Fruit fly (Drosophila melanogaster) whole organism, pupa: ENCODE measurements around the gene CG5381.

Source experiments
- CG13204 ChIP-seq: fragments of 200-800 bp; sonication (Bioruptor generic); optimal IDR thresholded peaks from 2 replicates; lab custom pipeline; 2018; ENCODE audit warnings: missing biosample characterization, mild to moderate bottlenecking, missing genetic modification characterization, moderate library complexity
- CG15710 ChIP-seq: fragments of 200-800 bp; sonication (Bioruptor generic); optimal IDR thresholded peaks from 2 replicates; lab custom pipeline; 2018; ENCODE audit warnings: missing biosample characterization, mild to moderate bottlenecking, missing genetic modification characterization, moderate library complexity
- CG8159 ChIP-seq: fragments of 200-800 bp; sonication (Bioruptor generic); optimal IDR thresholded peaks from 3 replicates; lab custom pipeline; 2018; ENCODE audit warnings: missing biosample characterization, mild to moderate bottlenecking, missing genetic modification characterization, moderate library complexity
- D1 ChIP-seq: fragments of 200-800 bp; sonication (Bioruptor generic); optimal IDR thresholded peaks from 2 replicates; lab custom pipeline; 2018; ENCODE audit warnings: missing biosample characterization, mild to moderate bottlenecking, missing genetic modification characterization, moderate library complexity
- Pif1B ChIP-seq: fragments of 200-800 bp; sonication (Bioruptor generic); optimal IDR thresholded peaks from 3 replicates; lab custom pipeline; 2016; ENCODE audit warnings: missing biosample characterization, missing genetic modification characterization
- gl ChIP-seq: fragments of 200-800 bp; sonication (Bioruptor generic); optimal IDR thresholded peaks from 2 replicates; lab custom pipeline; 2018; ENCODE audit warnings: missing biosample characterization, mild to moderate bottlenecking, missing genetic modification characterization
- rn ChIP-seq: fragments of 200-800 bp; sonication (Bioruptor generic); IDR thresholded peaks from 2 replicates; pipeline ENCODE4 v1.3.6; 2022; ENCODE audit warnings: missing biosample characterization, missing genetic modification characterization

DNA sequence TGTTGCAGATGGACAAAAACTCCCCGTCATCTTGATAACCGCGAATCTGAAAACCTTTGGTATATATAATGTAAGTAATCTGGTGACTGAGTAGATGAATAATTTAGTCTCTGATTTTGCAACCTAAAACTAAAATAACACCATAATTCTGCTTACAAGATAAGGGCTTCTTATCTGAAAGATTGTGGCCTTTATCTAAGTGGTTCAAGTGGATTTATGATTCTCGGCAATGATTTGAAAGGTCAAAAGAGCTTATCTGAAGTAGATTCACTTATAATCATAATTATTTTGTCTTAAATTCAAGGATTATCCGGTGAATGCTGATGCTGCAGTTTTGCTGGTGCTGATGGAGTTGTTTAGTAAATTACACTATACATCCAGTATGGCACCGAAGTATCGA lies 7.0 kb downstream of the CG5381 start:
- TF ChIP-seq Pif1B, result no peak
- TF ChIP-seq D1 (tag; lab: Kevin White, UChicago), result no peak
- no peak for TF ChIP-seq rn (GFP tag; lab: Robert Waterston, UW)
- no peak for TF ChIP-seq gl (tag; lab: Kevin White, UChicago)
- no peak for TF ChIP-seq CG8159 (tag; lab: Kevin White, UChicago)
- no peak for TF ChIP-seq CG13204 (GFP tag; lab: Kevin White, UChicago)
- TF ChIP-seq CG15710 (tag; lab: Kevin White, UChicago), result no peak
